Worm (Caenorhabditis elegans) whole organism, L1 larva: Measurements from ENCODE around the gene str-6.

Experiments used
- C04F5.9 ChIP-seq: sonication (generic microtip); optimal IDR thresholded peaks from 2 replicates; lab custom pipeline; 2016; ENCODE audit warnings: missing genetic modification characterization, missing compliant biosample characterization
- aha-1 ChIP-seq: fragments of 150-350 bp; optimal IDR thresholded peaks from 2 replicates; lab custom pipeline; 2014; ENCODE audit warnings: missing biosample characterization, missing genetic modification characterization
- aly-2 ChIP-seq: fragments of 150-350 bp; optimal IDR thresholded peaks from 2 replicates; lab custom pipeline; 2014; ENCODE audit warnings: missing biosample characterization, missing genetic modification characterization
- ama-1 ChIP-seq: fragments of 150-350 bp; optimal IDR thresholded peaks from 2 replicates; lab custom pipeline; 2014
- blmp-1 ChIP-seq: fragments of 150-350 bp; optimal IDR thresholded peaks from 2 replicates; lab custom pipeline; 2014; ENCODE audit warnings: missing biosample characterization, missing genetic modification characterization
- ceh-63 ChIP-seq: fragments of 200-800 bp; sonication (Bioruptor generic); optimal IDR thresholded peaks from 2 replicates; lab custom pipeline; 2018; ENCODE audit warnings: mild to moderate bottlenecking, missing genetic modification characterization, missing compliant biosample characterization
- ceh-88 ChIP-seq: fragments of 200-800 bp; sonication (Bioruptor generic); IDR thresholded peaks from 2 replicates; pipeline ENCODE4 v1.3.6; 2022; ENCODE audit warnings: missing genetic modification characterization, missing compliant biosample characterization
- ceh-90 ChIP-seq: sonication (generic microtip); optimal IDR thresholded peaks from 2 replicates; lab custom pipeline; 2016; ENCODE audit warnings: missing genetic modification characterization, missing compliant biosample characterization
- dsc-1 ChIP-seq: sonication (generic microtip); optimal IDR thresholded peaks from 2 replicates; lab custom pipeline; 2016; ENCODE audit warnings: mild to moderate bottlenecking, missing genetic modification characterization, missing compliant biosample characterization
- efl-1 ChIP-seq, 4 experiments: fragments of 150-350 bp; optimal IDR thresholded peaks in 3 of 4; peaks in 1 of 4; 1 replicate in 1 of 4; 2 replicates in 3 of 4; lab custom pipeline; 2014; ENCODE audit warnings: missing biosample characterization in 2 of 4, missing genetic modification characterization in 2 of 4, missing genetic modification reagents in 2 of 4
- egl-27 ChIP-seq, 2 experiments: fragments of 150-350 bp in 1 of 2; sonication (generic microtip); optimal IDR thresholded peaks; 3 replicates each; lab custom pipeline; 2017 to 2018; ENCODE audit warnings: missing biosample characterization in 2 of 2, missing genetic modification characterization in 2 of 2, missing genetic modification reagents in 2 of 2
- elt-3 ChIP-seq, 6 experiments: fragments of 150-350 bp in 1 of 6; sonication (generic microtip); optimal IDR thresholded peaks; 2 replicates each; lab custom pipeline; 2017 to 2018; ENCODE audit warnings: missing biosample characterization in 6 of 6, missing genetic modification characterization in 6 of 6, inconsistent platforms in 1 of 6
- fkh-10 ChIP-seq: sonication (generic microtip); optimal IDR thresholded peaks from 2 replicates; lab custom pipeline; 2017; ENCODE audit warnings: missing biosample characterization, missing genetic modification reagents, missing genetic modification characterization
- grh-1 ChIP-seq: fragments of 200-800 bp; sonication (Bioruptor generic); IDR thresholded peaks from 2 replicates; pipeline ENCODE4 v1.3.6; 2022; ENCODE audit warnings: missing genetic modification reagents, missing genetic modification characterization, missing compliant biosample characterization
- hlh-17 ChIP-seq: fragments of 200-800 bp; sonication (Bioruptor generic); optimal IDR thresholded peaks from 2 replicates; lab custom pipeline; 2018; ENCODE audit warnings: missing genetic modification characterization, mild to moderate bottlenecking, missing compliant biosample characterization, moderate library complexity, borderline replicate concordance
- hlh-4 ChIP-seq: sonication (generic microtip); optimal IDR thresholded peaks from 2 replicates; lab custom pipeline; 2016; ENCODE audit warnings: mild to moderate bottlenecking, missing genetic modification characterization, missing compliant biosample characterization
- hpl-2 ChIP-seq: fragments of 150-350 bp; optimal IDR thresholded peaks from 2 replicates; lab custom pipeline; 2014; ENCODE audit warnings: missing biosample characterization, missing genetic modification reagents, missing genetic modification characterization
- irx-1 ChIP-seq: sonication (generic microtip); optimal IDR thresholded peaks from 2 replicates; lab custom pipeline; 2016; ENCODE audit warnings: missing genetic modification characterization, missing compliant biosample characterization
- isw-1 ChIP-seq: fragments of 200-800 bp; sonication (Bioruptor generic); IDR thresholded peaks from 2 replicates; pipeline ENCODE4 v1.3.6; 2022; ENCODE audit warnings: missing genetic modification characterization, missing compliant biosample characterization
- lin-13 ChIP-seq: fragments of 150-350 bp; optimal IDR thresholded peaks from 2 replicates; lab custom pipeline; 2014; ENCODE audit warnings: missing biosample characterization, missing genetic modification reagents, missing genetic modification characterization
- lin-14 ChIP-seq: fragments of 200-800 bp; sonication (Bioruptor generic); optimal IDR thresholded peaks from 2 replicates; lab custom pipeline; 2018; ENCODE audit warnings: mild to moderate bottlenecking, missing genetic modification characterization, moderate library complexity, missing compliant biosample characterization
- lin-15B ChIP-seq: fragments of 150-350 bp; sonication (generic microtip); optimal IDR thresholded peaks from 3 replicates; lab custom pipeline; 2014; ENCODE audit warnings: missing biosample characterization, missing genetic modification characterization
- lin-35 ChIP-seq, 2 experiments: fragments of 150-350 bp; optimal IDR thresholded peaks; 2 replicates each; lab custom pipeline; 2014; ENCODE audit warnings: missing biosample characterization in 2 of 2, missing genetic modification characterization in 2 of 2, missing genetic modification reagents in 2 of 2
- lin-39 ChIP-seq: fragments of 150-350 bp; optimal IDR thresholded peaks from 2 replicates; lab custom pipeline; 2014; ENCODE audit warnings: missing biosample characterization, missing genetic modification reagents, missing genetic modification characterization
- lsy-2 ChIP-seq, 2 experiments: fragments of 150-350 bp; optimal IDR thresholded peaks; 2 replicates each; lab custom pipeline; 2014; ENCODE audit warnings: missing biosample characterization in 2 of 2, missing genetic modification characterization in 2 of 2
- mab-9 ChIP-seq: fragments of 200-800 bp; sonication (Bioruptor generic); IDR thresholded peaks from 2 replicates; pipeline ENCODE4 v1.3.6; 2022; ENCODE audit warnings: missing genetic modification reagents, missing genetic modification characterization, missing compliant biosample characterization
- mdl-1 ChIP-seq, 2 experiments: fragments of 150-350 bp; optimal IDR thresholded peaks; 2 replicates each; lab custom pipeline; 2014 to 2017; ENCODE audit warnings: missing biosample characterization in 2 of 2, missing genetic modification characterization in 2 of 2, inconsistent platforms in 1 of 2
- mef-2 ChIP-seq: fragments of 150-350 bp; optimal IDR thresholded peaks from 2 replicates; lab custom pipeline; 2014; ENCODE audit warnings: missing biosample characterization, missing genetic modification characterization
- mep-1 ChIP-seq: fragments of 150-350 bp; optimal IDR thresholded peaks from 2 replicates; lab custom pipeline; 2014; ENCODE audit warnings: missing biosample characterization, missing genetic modification characterization
- nhr-11 ChIP-seq: fragments of 150-350 bp; optimal IDR thresholded peaks from 2 replicates; lab custom pipeline; 2014; ENCODE audit warnings: missing biosample characterization, missing genetic modification characterization
- nhr-12 ChIP-seq: sonication (generic microtip); optimal IDR thresholded peaks from 2 replicates; lab custom pipeline; 2017; ENCODE audit warnings: missing biosample characterization, missing genetic modification characterization
- nhr-19 ChIP-seq: fragments of 200-800 bp; sonication (Bioruptor generic); conservative IDR thresholded peaks from 2 replicates; pipeline ENCODE4 v1.3.6; 2022; ENCODE audit warnings: missing genetic modification characterization, missing compliant biosample characterization
- nhr-20 ChIP-seq: sonication (generic microtip); optimal IDR thresholded peaks from 2 replicates; lab custom pipeline; 2016; ENCODE audit warnings: mild to moderate bottlenecking, missing genetic modification characterization, missing compliant biosample characterization
- nhr-28 ChIP-seq: fragments of 150-350 bp; optimal IDR thresholded peaks from 2 replicates; lab custom pipeline; 2014; ENCODE audit warnings: missing biosample characterization, missing genetic modification characterization
- nhr-47 ChIP-seq: sonication (generic microtip); optimal IDR thresholded peaks from 2 replicates; lab custom pipeline; 2016; ENCODE audit warnings: mild to moderate bottlenecking, missing genetic modification characterization, moderate library complexity, missing compliant biosample characterization
- nhr-71 ChIP-seq: sonication (generic microtip); optimal IDR thresholded peaks from 2 replicates; lab custom pipeline; 2016; ENCODE audit warnings: mild to moderate bottlenecking, missing genetic modification characterization, moderate library complexity, missing compliant biosample characterization
- nhr-77 ChIP-seq: fragments of 150-350 bp; optimal IDR thresholded peaks from 2 replicates; lab custom pipeline; 2014; ENCODE audit warnings: missing biosample characterization, missing genetic modification characterization
- nhr-84 ChIP-seq: sonication (generic microtip); optimal IDR thresholded peaks from 2 replicates; lab custom pipeline; 2017; ENCODE audit warnings: missing biosample characterization, missing genetic modification characterization
- nhr-85 ChIP-seq: sonication (generic microtip); peaks from one replicate; lab custom pipeline; 2016; ENCODE audit warnings: missing genetic modification characterization, inconsistent platforms, missing compliant biosample characterization
- nhr-90 ChIP-seq: sonication (generic microtip); optimal IDR thresholded peaks from 2 replicates; lab custom pipeline; 2016; ENCODE audit warnings: mild to moderate bottlenecking, missing genetic modification characterization, missing compliant biosample characterization; ENCODE audit not compliant: poor library complexity
- pag-3 ChIP-seq: sonication (generic microtip); optimal IDR thresholded peaks from 2 replicates; lab custom pipeline; 2017; ENCODE audit warnings: missing genetic modification characterization, mild to moderate bottlenecking, missing compliant biosample characterization, antibody characterized with exemption, borderline replicate concordance; ENCODE audit not compliant: insufficient read depth
- pax-3 ChIP-seq: fragments of 200-800 bp; sonication (Bioruptor generic); optimal IDR thresholded peaks from 2 replicates; lab custom pipeline; 2018; ENCODE audit warnings: mild to moderate bottlenecking, missing genetic modification characterization, moderate library complexity, missing compliant biosample characterization
- rnt-1 ChIP-seq: sonication (generic microtip); optimal IDR thresholded peaks from 2 replicates; lab custom pipeline; 2016; ENCODE audit warnings: mild to moderate bottlenecking, missing genetic modification characterization, moderate library complexity, missing compliant biosample characterization
- skn-1 ChIP-seq: fragments of 150-350 bp; optimal IDR thresholded peaks from 2 replicates; lab custom pipeline; 2014; ENCODE audit warnings: missing biosample characterization, missing genetic modification characterization
- snu-23 ChIP-seq: sonication (generic microtip); optimal IDR thresholded peaks from 2 replicates; lab custom pipeline; 2016; ENCODE audit warnings: missing genetic modification characterization, missing compliant biosample characterization
- sox-4 ChIP-seq: sonication (generic microtip); optimal IDR thresholded peaks from 2 replicates; lab custom pipeline; 2016; ENCODE audit warnings: missing genetic modification characterization, missing compliant biosample characterization
- sptf-1 ChIP-seq: fragments of 150-350 bp; optimal IDR thresholded peaks from 2 replicates; lab custom pipeline; 2014; ENCODE audit warnings: missing biosample characterization, missing genetic modification characterization
- swsn-7 ChIP-seq: sonication (generic microtip); optimal IDR thresholded peaks from 2 replicates; lab custom pipeline; 2016; ENCODE audit warnings: missing genetic modification characterization, missing compliant biosample characterization
- unc-130 ChIP-seq: fragments of 150-350 bp; optimal IDR thresholded peaks from 2 replicates; lab custom pipeline; 2017; ENCODE audit warnings: missing biosample characterization, missing genetic modification characterization, inconsistent platforms
- unc-62 ChIP-seq: fragments of 150-350 bp; optimal IDR thresholded peaks from 2 replicates; lab custom pipeline; 2014; ENCODE audit warnings: missing biosample characterization, missing genetic modification reagents, missing genetic modification characterization
- xbp-1 ChIP-seq: sonication (generic microtip); optimal IDR thresholded peaks from 2 replicates; lab custom pipeline; 2016; ENCODE audit warnings: missing genetic modification characterization, missing compliant biosample characterization
- zag-1 ChIP-seq: fragments of 150-350 bp; optimal IDR thresholded peaks from 2 replicates; lab custom pipeline; 2014; ENCODE audit warnings: missing biosample characterization, missing genetic modification characterization
- zip-4 ChIP-seq: fragments of 200-800 bp; sonication (Bioruptor generic); optimal IDR thresholded peaks from 2 replicates; lab custom pipeline; 2018; ENCODE audit warnings: mild to moderate bottlenecking, missing genetic modification characterization, moderate library complexity, missing compliant biosample characterization
- ztf-4 ChIP-seq: fragments of 150-350 bp; optimal IDR thresholded peaks from 2 replicates; lab custom pipeline; 2014; ENCODE audit warnings: missing biosample characterization, missing genetic modification characterization

Gene str-6

DNA sequence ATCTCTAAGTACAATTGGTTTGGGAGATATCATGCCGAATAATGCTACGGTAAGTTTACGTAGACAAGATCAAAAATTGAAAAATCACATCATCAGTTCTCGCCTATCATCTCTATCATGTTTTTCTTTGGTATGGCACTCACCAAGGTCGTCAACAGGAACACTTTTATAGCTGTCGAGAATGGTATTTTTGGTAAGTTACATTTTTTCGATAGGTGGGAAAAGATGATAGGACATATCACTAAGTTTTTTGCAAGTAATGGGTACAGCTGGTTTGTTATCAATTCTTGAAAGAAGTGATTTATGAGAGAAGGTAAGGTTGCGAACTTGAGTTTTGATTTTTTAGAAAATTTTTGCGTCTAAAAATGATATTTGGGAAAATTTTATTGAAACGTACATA, 42.0 kb downstream of the str-6 start:
- TF ChIP-seq mef-2 (tag; lab: Kevin White, UChicago) (no peak), lin-35 (GFP tag; optimal IDR thresholded peaks at IDR 0.05; lab: Kevin White, UChicago) (no peak), sox-4 (tag; lab: Kevin White, UChicago) (no peak), nhr-77 (no peak), zip-4 (GFP tag; lab: Kevin White, UChicago) (no peak), nhr-19 (GFP tag; lab: Robert Waterston, UW) (peak; percentile 38), fkh-10 (GFP tag; lab: Kevin White, UChicago) (no peak), mdl-1 (tag; optimal IDR thresholded peaks at IDR 0.05; lab: Kevin White, UChicago) (no peak), nhr-11 (tag; lab: Kevin White, UChicago) (no peak), nhr-28 (tag; lab: Kevin White, UChicago) (no peak), lin-13 (no peak), nhr-12 (tag; lab: Kevin White, UChicago) (no peak), hlh-4 (tag; lab: Kevin White, UChicago) (no peak), snu-23 (GFP tag; lab: Kevin White, UChicago) (no peak), hlh-17 (GFP tag; lab: Kevin White, UChicago) (no peak), isw-1 (GFP tag; lab: Robert Waterston, UW) (no peak), swsn-7 (no peak), dsc-1 (tag; lab: Kevin White, UChicago) (no peak), lin-39 (no peak), egl-27 (tag; optimal IDR thresholded peaks at IDR 0.05; lab: Kevin White, UChicago) (no peak), efl-1 (optimal IDR thresholded peaks at IDR 0.05; lab: Kevin White, UChicago) (no peak), efl-1 (GFP tag; optimal IDR thresholded peaks at IDR 0.05 in 1 of 2; lab: Kevin White, UChicago) (peak in 1 of 2 experiments; percentile 21), zag-1 (tag; lab: Kevin White, UChicago) (no peak), nhr-90 (tag; lab: Kevin White, UChicago) (peak; percentile 11), nhr-84 (no peak), blmp-1 (peak; percentile 57), unc-62 (GFP tag; lab: Kevin White, UChicago) (no peak), ceh-90 (tag; lab: Kevin White, UChicago) (no peak), nhr-71 (tag; lab: Kevin White, UChicago) (peak; percentile 52), irx-1 (tag; lab: Kevin White, UChicago) (no peak), lin-15B (tag; lab: Kevin White, UChicago) (no peak), skn-1 (no peak), C04F5.9 (tag; lab: Kevin White, UChicago) (no peak), pax-3 (no peak), mep-1 (tag; lab: Kevin White, UChicago) (no peak), xbp-1 (tag; lab: Kevin White, UChicago) (no peak), nhr-47 (tag; lab: Kevin White, UChicago) (no peak), aha-1 (tag; lab: Kevin White, UChicago) (no peak), nhr-20 (tag; lab: Kevin White, UChicago) (peak; percentile 74), sptf-1 (tag; lab: Kevin White, UChicago) (no peak), lin-14 (GFP tag; lab: Kevin White, UChicago) (peak; percentile 71), elt-3 (tag; optimal IDR thresholded peaks at IDR 0.05; lab: Kevin White, UChicago) (peak in 5 of 6 experiments; percentile 32 to 98 (median 74)), nhr-85 (tag; lab: Kevin White, UChicago) (peak; percentile 90), ztf-4 (tag; lab: Kevin White, UChicago) (no peak), mab-9 (GFP tag; lab: Robert Waterston, UW) (no peak), grh-1 (GFP tag; lab: Robert Waterston, UW) (no peak; the same call in 1 of the 2 replicates), ama-1 (lab: Kevin White, UChicago) (no peak), ceh-63 (GFP tag; lab: Kevin White, UChicago) (no peak), ceh-88 (no peak), lsy-2 (tag; optimal IDR thresholded peaks at IDR 0.05; lab: Kevin White, UChicago) (peak in 1 of 2 experiments; percentile 46), pag-3 (peak; percentile 54), rnt-1 (tag; lab: Kevin White, UChicago) (no peak), hpl-2 (GFP tag; lab: Kevin White, UChicago) (no peak), aly-2 (tag; lab: Kevin White, UChicago) (no peak), unc-130 (no peak)
